Worm (Caenorhabditis elegans) whole organism, young adult: ENCODE data around the gene R09E10.1.

Source experiments
- C17E4.6 ChIP-seq: fragments of 200-800 bp; sonication (Bioruptor generic); IDR thresholded peaks from 2 replicates; pipeline ENCODE4 v1.3.6; 2022; ENCODE audit warnings: missing genetic modification reagents, missing genetic modification characterization, missing compliant biosample characterization
- K12H6.12 ChIP-seq: fragments of 200-800 bp; sonication (Bioruptor generic); optimal IDR thresholded peaks from 2 replicates; lab custom pipeline; 2018; ENCODE audit warnings: mild to moderate bottlenecking, missing genetic modification characterization, missing compliant biosample characterization
- T07F8.4 ChIP-seq: sonication (generic microtip); optimal IDR thresholded peaks from 2 replicates; lab custom pipeline; 2016; ENCODE audit warnings: mild to moderate bottlenecking, missing genetic modification characterization, moderate library complexity, missing compliant biosample characterization
- T26A5.8 ChIP-seq: sonication (generic microtip); optimal IDR thresholded peaks from 2 replicates; lab custom pipeline; 2016; ENCODE audit warnings: missing genetic modification characterization, missing compliant biosample characterization
- Y53G8AR.9 ChIP-seq: fragments of 200-800 bp; sonication (Bioruptor generic); conservative IDR thresholded peaks from 2 replicates; pipeline ENCODE4 v1.3.6; 2022; ENCODE audit warnings: missing genetic modification reagents, missing genetic modification characterization, missing compliant biosample characterization
- ZK185.1 ChIP-seq: sonication (generic microtip); optimal IDR thresholded peaks from 2 replicates; lab custom pipeline; 2016; ENCODE audit warnings: mild to moderate bottlenecking, missing genetic modification characterization, missing compliant biosample characterization; ENCODE audit not compliant: poor library complexity, severe bottlenecking
- aptf-3 ChIP-seq: fragments of 200-800 bp; sonication (Bioruptor generic); IDR thresholded peaks from 2 replicates; pipeline ENCODE4 v1.3.6; 2022; ENCODE audit warnings: missing genetic modification characterization, missing compliant biosample characterization
- ceh-40 ChIP-seq: fragments of 200-800 bp; sonication (Bioruptor generic); IDR thresholded peaks from 2 replicates; pipeline ENCODE4 v1.3.6; 2022; ENCODE audit warnings: missing genetic modification characterization, missing compliant biosample characterization
- dpff-1 ChIP-seq: sonication (generic microtip); optimal IDR thresholded peaks from 2 replicates; lab custom pipeline; 2017; ENCODE audit warnings: mild to moderate bottlenecking, missing genetic modification characterization, missing compliant biosample characterization
- hmg-1.2 ChIP-seq: fragments of 200-800 bp; sonication (Bioruptor generic); IDR thresholded peaks from 2 replicates; pipeline ENCODE4 v1.3.6; 2022; ENCODE audit warnings: missing genetic modification reagents, missing genetic modification characterization, missing compliant biosample characterization
- mxl-1 ChIP-seq: sonication (generic microtip); optimal IDR thresholded peaks from 2 replicates; lab custom pipeline; 2016; ENCODE audit warnings: missing genetic modification characterization, missing compliant biosample characterization

- TF ChIP-seq dpff-1, result no peak
- TF ChIP-seq ceh-40 (GFP tag; lab: Robert Waterston, UW), result no peak
- no peak for TF ChIP-seq mxl-1 (tag; lab: Kevin White, UChicago)
- TF ChIP-seq aptf-3 (GFP tag; lab: Robert Waterston, UW), result no peak
- TF ChIP-seq Y53G8AR.9 (GFP tag; lab: Robert Waterston, UW), result no peak
- no peak for TF ChIP-seq T26A5.8 (tag; lab: Kevin White, UChicago)
- TF ChIP-seq T07F8.4, result no peak
- no peak for TF ChIP-seq C17E4.6 (GFP tag; lab: Robert Waterston, UW)
- TF ChIP-seq K12H6.12 (tag; lab: Kevin White, UChicago), result no peak
- no peak for TF ChIP-seq hmg-1.2 (GFP tag; lab: Robert Waterston, UW)
- TF ChIP-seq ZK185.1, result no peak
Measured at ce11 chrIV:10346948-10347347, 24.4 kb upstream of the R09E10.1 start.
